Worm (Caenorhabditis elegans) whole organism, L3 larva: ENCODE data around the gene sdz-36.
A peak's percentile ranks its signal among the peaks of the same experiment; 100 is the strongest.

Experiments
- ZK546.5 ChIP-seq: sonication (generic microtip); optimal IDR thresholded peaks from 2 replicates; lab custom pipeline; 2017; ENCODE audit warnings: missing biosample characterization, missing genetic modification characterization
- aly-2 ChIP-seq: fragments of 150-350 bp; optimal IDR thresholded peaks from 2 replicates; lab custom pipeline; 2014; ENCODE audit warnings: missing biosample characterization, missing genetic modification characterization
- ceh-16 ChIP-seq: sonication (generic microtip); optimal IDR thresholded peaks from 2 replicates; lab custom pipeline; 2017; ENCODE audit warnings: missing biosample characterization, missing genetic modification characterization
- ceh-28 ChIP-seq: fragments of 150-350 bp; optimal IDR thresholded peaks from 2 replicates; lab custom pipeline; 2014; ENCODE audit warnings: missing biosample characterization, missing genetic modification reagents, missing genetic modification characterization
- ceh-82 ChIP-seq: fragments of 150-350 bp; optimal IDR thresholded peaks from 2 replicates; lab custom pipeline; 2014; ENCODE audit warnings: missing biosample characterization, missing genetic modification characterization
- ceh-9 ChIP-seq: sonication (generic microtip); optimal IDR thresholded peaks from 2 replicates; lab custom pipeline; 2018; ENCODE audit warnings: missing biosample characterization, missing genetic modification characterization
- egl-27 ChIP-seq: sonication (generic microtip); optimal IDR thresholded peaks from 4 replicates; lab custom pipeline; 2017; ENCODE audit warnings: missing biosample characterization, missing genetic modification reagents, missing genetic modification characterization
- egl-5 ChIP-seq: fragments of 150-350 bp; optimal IDR thresholded peaks from 2 replicates; lab custom pipeline; 2017; ENCODE audit warnings: missing biosample characterization, missing genetic modification reagents, missing genetic modification characterization, inconsistent platforms
- elt-1 ChIP-seq: fragments of 150-350 bp; optimal IDR thresholded peaks from 2 replicates; lab custom pipeline; 2014; ENCODE audit warnings: missing biosample characterization, missing genetic modification characterization
- elt-2 ChIP-seq: sonication (generic microtip); optimal IDR thresholded peaks from 2 replicates; lab custom pipeline; 2016; ENCODE audit warnings: missing genetic modification reagents, mild to moderate bottlenecking, missing genetic modification characterization, missing compliant biosample characterization
- elt-3 ChIP-seq, 3 experiments: fragments of 150-350 bp in 1 of 3; sonication (generic microtip) in 2 of 3; optimal IDR thresholded peaks; 2 replicates in 2 of 3; 4 replicates in 1 of 3; lab custom pipeline; 2014 to 2017; ENCODE audit warnings: missing biosample characterization in 3 of 3, missing genetic modification characterization in 3 of 3
- eor-1 ChIP-seq, 2 experiments: fragments of 150-350 bp; optimal IDR thresholded peaks; 2 replicates each; lab custom pipeline; 2014 to 2018; ENCODE audit warnings: missing biosample characterization in 2 of 2, missing genetic modification characterization in 2 of 2
- fkh-10 ChIP-seq: sonication (generic microtip); optimal IDR thresholded peaks from 2 replicates; lab custom pipeline; 2017; ENCODE audit warnings: missing biosample characterization, missing genetic modification reagents, missing genetic modification characterization
- fos-1 ChIP-seq: fragments of 150-350 bp; optimal IDR thresholded peaks from 2 replicates; lab custom pipeline; 2014; ENCODE audit warnings: missing biosample characterization, missing genetic modification characterization
- hmg-11 ChIP-seq: sonication (generic microtip); optimal IDR thresholded peaks from 2 replicates; lab custom pipeline; 2016; ENCODE audit warnings: missing genetic modification characterization, missing compliant biosample characterization
- jun-1 ChIP-seq: fragments of 150-350 bp; optimal IDR thresholded peaks from 2 replicates; lab custom pipeline; 2014; ENCODE audit warnings: missing biosample characterization, missing genetic modification reagents, missing genetic modification characterization
- lin-39 ChIP-seq: fragments of 150-350 bp; optimal IDR thresholded peaks from 2 replicates; lab custom pipeline; 2018; ENCODE audit warnings: missing biosample characterization, missing genetic modification reagents, missing genetic modification characterization
- lsy-12 ChIP-seq: sonication (generic microtip); optimal IDR thresholded peaks from 2 replicates; lab custom pipeline; 2016; ENCODE audit warnings: mild to moderate bottlenecking, missing genetic modification characterization, missing compliant biosample characterization
- nfya-1 ChIP-seq: sonication (generic microtip); optimal IDR thresholded peaks from 2 replicates; lab custom pipeline; 2017; ENCODE audit warnings: missing genetic modification characterization, mild to moderate bottlenecking, missing compliant biosample characterization, antibody characterized with exemption, moderate library complexity; ENCODE audit not compliant: insufficient read depth
- nhr-11 ChIP-seq: fragments of 150-350 bp; optimal IDR thresholded peaks from 2 replicates; lab custom pipeline; 2014; ENCODE audit warnings: missing biosample characterization, missing genetic modification characterization
- nhr-23 ChIP-seq: fragments of 150-350 bp; optimal IDR thresholded peaks from 2 replicates; lab custom pipeline; 2014; ENCODE audit warnings: missing biosample characterization, missing genetic modification reagents, missing genetic modification characterization
- nhr-25 ChIP-seq: sonication (generic microtip); optimal IDR thresholded peaks from 2 replicates; lab custom pipeline; 2017; ENCODE audit warnings: missing biosample characterization, missing genetic modification characterization
- nhr-28 ChIP-seq: fragments of 150-350 bp; optimal IDR thresholded peaks from 2 replicates; lab custom pipeline; 2014; ENCODE audit warnings: missing biosample characterization, missing genetic modification characterization
- nhr-43 ChIP-seq: sonication (generic microtip); optimal IDR thresholded peaks from 2 replicates; lab custom pipeline; 2016; ENCODE audit warnings: mild to moderate bottlenecking, missing genetic modification characterization, missing compliant biosample characterization; ENCODE audit not compliant: poor library complexity, severe bottlenecking
- nhr-67 ChIP-seq: fragments of 150-350 bp; optimal IDR thresholded peaks from 2 replicates; lab custom pipeline; 2014; ENCODE audit warnings: missing biosample characterization, missing genetic modification characterization
- nhr-76 ChIP-seq: fragments of 150-350 bp; sonication (generic microtip); optimal IDR thresholded peaks from 5 replicates; lab custom pipeline; 2014; ENCODE audit warnings: missing biosample characterization, missing genetic modification characterization
- nhr-77 ChIP-seq: fragments of 150-350 bp; optimal IDR thresholded peaks from 2 replicates; lab custom pipeline; 2014; ENCODE audit warnings: missing biosample characterization, missing genetic modification characterization
- pha-4 ChIP-seq: fragments of 150-350 bp; optimal IDR thresholded peaks from 2 replicates; lab custom pipeline; 2014; ENCODE audit warnings: missing biosample characterization, missing genetic modification reagents, missing genetic modification characterization
- pqm-1 ChIP-seq: fragments of 150-350 bp; optimal IDR thresholded peaks from 2 replicates; lab custom pipeline; 2017; ENCODE audit warnings: missing biosample characterization, missing genetic modification characterization, inconsistent platforms
- sea-2 ChIP-seq: fragments of 150-350 bp; sonication (generic microtip); optimal IDR thresholded peaks from 4 replicates; lab custom pipeline; 2014; ENCODE audit warnings: missing biosample characterization, missing genetic modification reagents, missing genetic modification characterization
- skn-1 ChIP-seq: fragments of 150-350 bp; optimal IDR thresholded peaks from 2 replicates; lab custom pipeline; 2014; ENCODE audit warnings: missing biosample characterization, missing genetic modification characterization
- snpc-4 ChIP-seq: fragments of 150-350 bp; optimal IDR thresholded peaks from 2 replicates; lab custom pipeline; 2014; ENCODE audit warnings: missing biosample characterization, missing genetic modification characterization
- unc-39 ChIP-seq: sonication (generic microtip); optimal IDR thresholded peaks from 4 replicates; lab custom pipeline; 2017; ENCODE audit warnings: missing biosample characterization, missing genetic modification characterization
- unc-62 ChIP-seq: fragments of 150-350 bp; sonication (generic microtip); optimal IDR thresholded peaks from 4 replicates; lab custom pipeline; 2014; ENCODE audit warnings: missing biosample characterization, missing genetic modification reagents, missing genetic modification characterization
- ztf-11 ChIP-seq: fragments of 150-350 bp; optimal IDR thresholded peaks from 2 replicates; lab custom pipeline; 2014; ENCODE audit warnings: missing biosample characterization, missing genetic modification characterization
- ztf-4 ChIP-seq: fragments of 150-350 bp; optimal IDR thresholded peaks from 2 replicates; lab custom pipeline; 2014; ENCODE audit warnings: missing biosample characterization, missing genetic modification characterization

The sdz-36 gene

ce11 chrIV:9690644-9691043 lies at the start of gene sdz-36:
TSS of gene sdz-36 (plus strand) at chrIV:9690944.
- TF ChIP-seq nhr-43 (tag; lab: Kevin White, UChicago) (no peak), ceh-9 (tag; lab: Kevin White, UChicago) (no peak), lin-39 (tag; lab: Kevin White, UChicago) (no peak), ZK546.5 (tag; lab: Kevin White, UChicago) (no peak), fkh-10 (GFP tag; lab: Kevin White, UChicago) (no peak), unc-62 (GFP tag; lab: Kevin White, UChicago) (no peak), aly-2 (tag; lab: Kevin White, UChicago) (no peak), lsy-12 (no peak), elt-1 (no peak), nhr-28 (no peak), ztf-4 (tag; lab: Kevin White, UChicago) (no peak), pqm-1 (tag; lab: Kevin White, UChicago) (no peak), fos-1 (tag; lab: Kevin White, UChicago) (no peak), skn-1 (tag; lab: Kevin White, UChicago) (no peak), elt-3 (tag; optimal IDR thresholded peaks at IDR 0.05; lab: Kevin White, UChicago) (no peak), nhr-76 (tag; lab: Kevin White, UChicago) (no peak)

- no peak for TF ChIP-seq snpc-4 (tag; lab: Kevin White, UChicago)
- no peak for TF ChIP-seq fkh-10 (GFP tag; lab: Kevin White, UChicago)
- TF ChIP-seq elt-3 (tag; optimal IDR thresholded peaks at IDR 0.05; lab: Kevin White, UChicago), result no peak
- no peak for TF ChIP-seq nhr-67 (tag; lab: Kevin White, UChicago)
- TF ChIP-seq unc-39 (tag; lab: Kevin White, UChicago), result no peak
- no peak for TF ChIP-seq jun-1 (tag; lab: Kevin White, UChicago)
Measured at ce11 chrIV:9641925-9642324, 48.8 kb upstream of the sdz-36 start, which contains the start of gene del-2. TSS of gene del-2 (minus strand) at chrIV:9642025.

- TF ChIP-seq pqm-1 (tag; lab: Kevin White, UChicago) (no peak), ZK546.5 (tag; lab: Kevin White, UChicago) (no peak), lin-39 (tag; lab: Kevin White, UChicago) (no peak), nhr-77 (tag; lab: Kevin White, UChicago) (no peak), fos-1 (tag; lab: Kevin White, UChicago) (no peak)
Measured at ce11 chrIV:9643188-9643587, 47.6 kb upstream of the sdz-36 start, which contains the start of gene degl-2. TSS of gene degl-2 (plus strand) at chrIV:9643488.

- TF ChIP-seq lin-39 (tag; lab: Kevin White, UChicago) (peak; percentile 17), nhr-23 (tag; lab: Kevin White, UChicago) (peak; percentile 81), elt-3 (tag; optimal IDR thresholded peaks at IDR 0.05; lab: Kevin White, UChicago) (peak in 1 of 3 experiments; percentile 2), pqm-1 (tag; lab: Kevin White, UChicago) (peak; percentile 17), pha-4 (tag; lab: Kevin White, UChicago) (peak; percentile 8), hmg-11 (peak; percentile 66), elt-2 (tag; lab: Kevin White, UChicago) (peak; percentile 45), ceh-28 (tag; lab: Kevin White, UChicago) (peak; percentile 52), nfya-1 (peak; percentile 70), ztf-11 (tag; lab: Kevin White, UChicago) (no peak), nhr-25 (peak; percentile 21), elt-1 (no peak), skn-1 (tag; lab: Kevin White, UChicago) (no peak)
Measured at ce11 chrIV:9647789-9648361, 42.9 kb upstream of the sdz-36 start, which contains the start of gene amph-1. TSS of gene amph-1 (minus strand) at chrIV:9647873.

- TF ChIP-seq sea-2 (GFP tag; lab: Kevin White, UChicago) (no peak), ztf-4 (tag; lab: Kevin White, UChicago) (no peak), nhr-28 (no peak), egl-5 (tag; lab: Kevin White, UChicago) (no peak), ceh-16 (tag; lab: Kevin White, UChicago) (no peak), ztf-11 (tag; lab: Kevin White, UChicago) (no peak), nhr-11 (no peak), egl-27 (tag; lab: Kevin White, UChicago) (no peak), eor-1 (tag; optimal IDR thresholded peaks at IDR 0.05; lab: Kevin White, UChicago) (no peak), ceh-82 (no peak)
Measured at ce11 chrIV:9648682-9649081, 42.1 kb upstream of the sdz-36 start, which contains the start of gene srm-3. TSS of gene srm-3 (plus strand) at chrIV:9648982.
